Fruit fly (Drosophila melanogaster) whole organism, adult: ENCODE data around the gene CG11771.

Experiments used
- CG11617 ChIP-seq: fragments of 200-800 bp; sonication (Bioruptor generic); optimal IDR thresholded peaks from 2 replicates; lab custom pipeline; 2017; ENCODE audit warnings: mild to moderate bottlenecking, missing biosample characterization, missing genetic modification reagents, missing genetic modification characterization
- CG12768 ChIP-seq: fragments of 200-800 bp; sonication (Bioruptor generic); optimal IDR thresholded peaks from 2 replicates; lab custom pipeline; 2017; ENCODE audit warnings: missing biosample characterization, missing genetic modification characterization, mild to moderate bottlenecking, moderate library complexity, missing genetic modification reagents
- CG14711 ChIP-seq: fragments of 200-800 bp; sonication (Bioruptor generic); optimal IDR thresholded peaks from 2 replicates; lab custom pipeline; 2018; ENCODE audit warnings: missing biosample characterization, mild to moderate bottlenecking, missing genetic modification characterization, moderate library complexity
- CG1620 ChIP-seq: fragments of 200-800 bp; sonication (Bioruptor generic); optimal IDR thresholded peaks from 2 replicates; lab custom pipeline; 2016; ENCODE audit warnings: missing biosample characterization, missing genetic modification characterization
- CG33017 ChIP-seq: fragments of 200-800 bp; sonication (Bioruptor generic); optimal IDR thresholded peaks from 2 replicates; lab custom pipeline; 2018; ENCODE audit warnings: missing biosample characterization, mild to moderate bottlenecking, missing genetic modification characterization, moderate library complexity
- CG5204 ChIP-seq: fragments of 200-800 bp; sonication (Bioruptor generic); optimal IDR thresholded peaks from 2 replicates; lab custom pipeline; 2016; ENCODE audit warnings: missing biosample characterization, missing genetic modification characterization
- CG7045 ChIP-seq: fragments of 200-800 bp; sonication (Bioruptor generic); optimal IDR thresholded peaks from 2 replicates; lab custom pipeline; 2017; ENCODE audit warnings: missing biosample characterization, mild to moderate bottlenecking, missing genetic modification characterization
- CG7101 ChIP-seq: fragments of 200-800 bp; sonication (Bioruptor generic); optimal IDR thresholded peaks from 2 replicates; lab custom pipeline; 2018; ENCODE audit warnings: missing biosample characterization, mild to moderate bottlenecking, missing genetic modification characterization, moderate library complexity
- Clk ChIP-seq: fragments of 200-800 bp; sonication (Bioruptor generic); optimal IDR thresholded peaks from 2 replicates; lab custom pipeline; 2017; ENCODE audit warnings: missing biosample characterization, missing genetic modification characterization
- Crg-1 ChIP-seq: fragments of 200-800 bp; sonication (Bioruptor generic); optimal IDR thresholded peaks from 2 replicates; lab custom pipeline; 2016; ENCODE audit warnings: missing biosample characterization, missing genetic modification characterization
- Hr96 ChIP-seq: fragments of 200-800 bp; sonication (Bioruptor generic); optimal IDR thresholded peaks from 2 replicates; lab custom pipeline; 2016; ENCODE audit warnings: missing biosample characterization, missing genetic modification characterization
- Mnt ChIP-seq: fragments of 200-800 bp; sonication (Bioruptor generic); optimal IDR thresholded peaks from 2 replicates; lab custom pipeline; 2016; ENCODE audit warnings: missing biosample characterization, mild to moderate bottlenecking, missing genetic modification characterization
- bab1 ChIP-seq: fragments of 200-800 bp; sonication (Bioruptor generic); optimal IDR thresholded peaks from 3 replicates; lab custom pipeline; 2019; ENCODE audit warnings: missing biosample characterization, mild to moderate bottlenecking, missing genetic modification characterization, moderate library complexity
- cic ChIP-seq: fragments of 200-800 bp; sonication (Bioruptor generic); optimal IDR thresholded peaks from 2 replicates; lab custom pipeline; 2017; ENCODE audit warnings: missing biosample characterization, mild to moderate bottlenecking, missing genetic modification characterization, moderate library complexity
- cnc ChIP-seq, 2 experiments: fragments of >200 bp; optimal IDR thresholded peaks; 2 replicates each; lab custom pipeline; 2017
- kay ChIP-seq: fragments of 200-800 bp; sonication (Bioruptor generic); peaks from one replicate; lab custom pipeline; 2016; ENCODE audit warnings: missing biosample characterization, missing genetic modification characterization, borderline replicate concordance
- ovo ChIP-seq: fragments of 200-800 bp; sonication (Bioruptor generic); optimal IDR thresholded peaks from 2 replicates; lab custom pipeline; 2016; ENCODE audit warnings: missing biosample characterization, missing genetic modification characterization
- pad ChIP-seq: fragments of 200-800 bp; sonication (Bioruptor generic); optimal IDR thresholded peaks from 3 replicates; lab custom pipeline; 2017; ENCODE audit warnings: missing biosample characterization, missing genetic modification characterization, mild to moderate bottlenecking, moderate library complexity, missing genetic modification reagents
- tj ChIP-seq: fragments of 200-800 bp; sonication (Bioruptor generic); optimal IDR thresholded peaks from 3 replicates; lab custom pipeline; 2017; ENCODE audit warnings: missing biosample characterization, mild to moderate bottlenecking, missing genetic modification characterization, moderate library complexity
- toe ChIP-seq: fragments of 200-800 bp; sonication (Bioruptor generic); optimal IDR thresholded peaks from 2 replicates; lab custom pipeline; 2016; ENCODE audit warnings: missing biosample characterization, missing genetic modification characterization

CG11771 gene

DNA sequence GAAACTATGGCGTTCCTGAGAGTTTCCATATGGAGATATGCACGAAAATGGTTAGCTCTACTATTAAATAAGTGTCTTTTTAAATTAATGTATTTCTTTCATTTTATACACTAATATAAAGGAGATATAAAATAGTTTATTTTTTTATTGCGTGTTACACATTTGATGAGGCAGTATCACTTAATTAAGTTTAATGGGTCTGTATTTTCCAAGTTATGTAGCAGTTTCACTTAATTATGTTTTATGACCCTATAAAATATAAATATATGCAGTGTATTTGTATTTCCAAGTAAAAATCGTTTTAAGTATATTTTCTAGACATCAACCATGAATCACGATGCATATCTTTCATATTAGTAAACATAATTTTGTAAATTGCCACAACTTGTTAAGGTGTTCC, 34.8 kb downstream of the CG11771 start:
- TF ChIP-seq Crg-1 (GFP tag; lab: Kevin White, UChicago) (no peak), CG12768 (no peak), CG7101 (tag; lab: Kevin White, UChicago) (no peak), CG33017 (tag; lab: Kevin White, UChicago) (no peak), Mnt (GFP tag; lab: Kevin White, UChicago) (no peak), pad (GFP tag; lab: Kevin White, UChicago) (no peak), bab1 (no peak), kay (no peak), CG7045 (GFP tag; lab: Kevin White, UChicago) (no peak), toe (GFP tag; lab: Kevin White, UChicago) (no peak), CG1620 (GFP tag; lab: Kevin White, UChicago) (no peak), cnc (optimal IDR thresholded peaks at IDR 0.05; lab: Kevin White, UChicago) (no peak), Hr96 (no peak), CG5204 (GFP tag; lab: Kevin White, UChicago) (no peak)

DNA sequence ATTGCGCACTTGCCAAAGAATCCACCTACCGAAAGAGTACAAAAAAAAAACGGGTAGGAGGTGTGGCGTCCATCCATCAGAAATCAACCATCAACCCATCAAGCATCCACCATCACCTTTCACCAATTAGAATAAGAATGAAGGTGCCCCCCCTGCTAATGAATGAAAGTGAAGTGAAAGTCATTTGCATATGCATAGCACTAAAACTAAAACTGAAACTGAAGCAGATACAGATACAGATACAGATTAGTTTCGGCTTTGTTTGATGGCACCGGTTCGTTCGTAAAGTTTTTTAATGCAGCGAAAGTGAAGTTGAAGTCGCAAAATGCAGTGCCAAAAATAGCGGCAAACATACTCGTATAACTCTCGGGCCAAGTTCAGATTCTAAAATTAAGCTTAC, 36.2 kb downstream of the CG11771 start:
- TF ChIP-seq CG14711 (tag; lab: Kevin White, UChicago): no peak
- no peak for TF ChIP-seq cnc (optimal IDR thresholded peaks at IDR 0.05; lab: Kevin White, UChicago)
- TF ChIP-seq Hr96: no peak
- TF ChIP-seq tj (GFP tag; lab: Kevin White, UChicago): no peak
- no peak for TF ChIP-seq CG33017 (tag; lab: Kevin White, UChicago)
- TF ChIP-seq ovo (GFP tag; lab: Kevin White, UChicago): no peak
- no peak for TF ChIP-seq CG5204 (GFP tag; lab: Kevin White, UChicago)
- TF ChIP-seq bab1: no peak

DNA sequence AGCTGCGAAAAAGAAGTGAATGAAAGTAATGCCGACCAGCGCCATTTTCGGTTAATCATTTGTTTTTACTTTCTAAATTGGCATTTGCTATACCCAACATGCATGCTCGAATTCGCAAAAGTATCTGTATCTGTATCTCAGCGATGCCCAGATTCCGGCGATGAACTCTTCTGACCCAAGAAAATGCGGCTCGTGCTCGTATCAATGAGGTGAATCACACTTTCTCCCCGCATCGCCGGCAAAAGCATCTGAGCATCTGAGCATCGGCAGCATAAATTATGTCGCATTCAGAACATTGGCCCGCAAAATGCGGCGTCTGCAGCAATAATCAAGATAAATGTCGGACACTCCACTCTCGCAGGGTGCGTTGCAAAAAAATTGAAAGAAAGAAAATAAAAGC, 37.1 kb downstream of the CG11771 start:
- TF ChIP-seq cnc (optimal IDR thresholded peaks at IDR 0.05; lab: Kevin White, UChicago): no peak
- no peak for TF ChIP-seq toe (GFP tag; lab: Kevin White, UChicago)
- no peak for TF ChIP-seq CG7101 (tag; lab: Kevin White, UChicago)
- TF ChIP-seq pad (GFP tag; lab: Kevin White, UChicago): no peak
- TF ChIP-seq CG14711 (tag; lab: Kevin White, UChicago): no peak
- TF ChIP-seq bab1: no peak
- TF ChIP-seq CG7045 (GFP tag; lab: Kevin White, UChicago): no peak
- no peak for TF ChIP-seq cic
- no peak for TF ChIP-seq CG33017 (tag; lab: Kevin White, UChicago)
- TF ChIP-seq CG12768: no peak

DNA sequence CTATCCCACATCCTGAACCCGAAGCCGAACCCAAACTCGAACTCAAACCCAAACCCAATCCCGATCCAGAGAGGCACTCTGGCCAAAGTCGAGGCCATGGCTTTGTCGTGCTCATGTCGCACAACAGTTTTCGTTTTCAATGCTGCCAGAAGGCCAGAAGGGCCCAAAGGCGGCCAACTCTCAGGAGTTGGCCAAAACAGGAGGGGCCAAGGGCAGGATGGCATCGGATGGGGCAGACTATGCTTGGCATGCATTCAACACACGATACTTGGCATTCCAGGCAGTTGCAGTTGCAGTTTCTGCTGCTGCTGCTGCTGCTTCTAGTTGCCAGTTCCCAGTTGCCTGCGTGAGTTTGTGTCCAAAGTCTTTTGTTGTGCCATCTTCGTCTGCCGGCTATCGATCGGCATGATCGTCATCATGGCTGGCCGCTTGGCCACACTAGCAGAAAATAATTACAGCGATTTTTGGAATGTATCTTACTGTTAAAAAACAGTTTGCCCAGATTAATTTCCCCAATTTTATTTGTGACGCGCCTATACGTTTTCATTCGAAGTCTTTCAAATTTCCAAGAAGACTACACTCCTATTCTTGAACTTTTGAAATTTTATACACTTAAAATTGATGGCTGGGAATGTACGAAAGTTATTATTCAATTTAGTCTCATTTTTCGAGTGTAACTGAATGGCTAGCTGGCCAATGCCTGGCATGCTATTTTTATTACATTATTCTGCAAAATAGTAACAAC, 38.7 kb downstream of the CG11771 start:
- TF ChIP-seq CG1620 (GFP tag; lab: Kevin White, UChicago) (no peak), Crg-1 (GFP tag; lab: Kevin White, UChicago) (no peak), CG12768 (no peak), tj (GFP tag; lab: Kevin White, UChicago) (no peak), toe (GFP tag; lab: Kevin White, UChicago) (no peak), cnc (optimal IDR thresholded peaks at IDR 0.05; lab: Kevin White, UChicago) (no peak), ovo (GFP tag; lab: Kevin White, UChicago) (no peak), Hr96 (no peak), Clk (GFP tag; lab: Kevin White, UChicago) (no peak), Mnt (GFP tag; lab: Kevin White, UChicago) (no peak)

DNA sequence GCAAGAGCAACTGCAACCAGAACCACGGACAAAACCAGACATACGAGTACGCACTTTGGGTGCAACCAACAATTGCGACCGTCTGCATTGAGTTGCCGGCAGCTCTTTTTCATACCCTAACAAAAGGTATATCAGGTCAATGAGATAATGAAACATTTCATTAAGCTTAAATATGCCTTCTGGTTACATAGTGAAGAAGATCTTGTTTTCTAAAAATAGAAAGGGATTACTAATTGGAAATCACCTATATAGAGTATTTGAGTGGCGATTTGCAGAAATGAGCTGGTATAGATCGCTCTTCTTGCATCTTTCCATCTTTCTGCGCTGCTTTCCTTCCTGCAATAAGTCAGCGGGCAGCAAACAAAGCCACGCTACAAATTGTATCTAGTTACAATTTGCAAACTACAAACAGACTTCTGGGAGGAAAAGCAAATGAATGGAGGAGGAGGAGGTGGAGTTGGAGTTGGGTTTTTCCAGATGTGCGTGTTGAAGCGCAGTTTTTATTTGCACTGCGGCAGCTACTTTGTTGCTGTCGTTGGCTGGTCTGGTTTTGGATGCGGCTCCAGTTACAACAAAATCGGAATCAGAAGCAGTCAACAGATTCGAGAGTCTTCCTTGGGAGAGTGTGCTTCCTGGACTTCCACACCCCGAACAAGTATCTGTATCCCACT, 43.1 kb downstream of the CG11771 start:
- TF ChIP-seq ovo (GFP tag; lab: Kevin White, UChicago): no peak

DNA sequence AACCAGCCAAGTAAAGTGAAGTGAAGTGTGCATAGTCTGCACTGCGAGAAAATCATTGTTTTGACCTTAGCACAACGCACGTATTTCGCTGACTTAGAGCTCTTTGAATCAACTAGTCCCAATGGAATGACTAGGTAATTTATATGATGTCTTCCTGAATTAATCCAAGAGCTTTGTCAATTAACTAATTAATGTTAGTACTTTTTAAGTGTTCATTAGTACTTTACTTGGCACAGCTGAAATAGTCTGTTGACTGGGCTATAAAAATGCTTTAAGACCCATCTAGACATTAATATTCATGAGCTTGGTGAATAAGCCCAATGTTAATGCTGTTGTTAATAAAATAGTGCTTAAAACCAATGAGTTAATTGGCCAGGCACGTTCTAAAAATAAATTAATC, 44.3 kb downstream of the CG11771 start:
- no peak for TF ChIP-seq Hr96
- TF ChIP-seq CG5204 (GFP tag; lab: Kevin White, UChicago): no peak
- TF ChIP-seq bab1: no peak
- no peak for TF ChIP-seq Mnt (GFP tag; lab: Kevin White, UChicago)
- TF ChIP-seq toe (GFP tag; lab: Kevin White, UChicago): no peak
- no peak for TF ChIP-seq CG12768
- no peak for TF ChIP-seq ovo (GFP tag; lab: Kevin White, UChicago)
- no peak for TF ChIP-seq Clk (GFP tag; lab: Kevin White, UChicago)
- TF ChIP-seq CG11617 (GFP tag; lab: Kevin White, UChicago): no peak
- no peak for TF ChIP-seq pad (GFP tag; lab: Kevin White, UChicago)
- TF ChIP-seq CG7045 (GFP tag; lab: Kevin White, UChicago): no peak
- no peak for TF ChIP-seq cic
- no peak for TF ChIP-seq Crg-1 (GFP tag; lab: Kevin White, UChicago)
- TF ChIP-seq CG33017 (tag; lab: Kevin White, UChicago): no peak
- TF ChIP-seq tj (GFP tag; lab: Kevin White, UChicago): no peak
- no peak for TF ChIP-seq CG1620 (GFP tag; lab: Kevin White, UChicago)
- no peak for TF ChIP-seq kay
- TF ChIP-seq CG14711 (tag; lab: Kevin White, UChicago): no peak
- no peak for TF ChIP-seq cnc (optimal IDR thresholded peaks at IDR 0.05; lab: Kevin White, UChicago)
- no peak for TF ChIP-seq CG7101 (tag; lab: Kevin White, UChicago)
